Fruit fly (Drosophila melanogaster): Measurements from ENCODE around the gene CG17127.

- TF ChIP-seq CG17806 (tag; optimal IDR thresholded peaks at IDR 0.05) (peak; percentile 3), CG4496 (GFP tag; IDR thresholded peaks at IDR 0.05) (peak; percentile 56; the same call in 2 of the 3 replicates), D1 (tag; optimal IDR thresholded peaks at IDR 0.05) (no peak), CG15710 (tag; optimal IDR thresholded peaks at IDR 0.05) (peak; percentile 5), CG9948 (tag; optimal IDR thresholded peaks at IDR 0.05) (peak; percentile 29)
These were observed 18.6 kb upstream of the CG17127 start for dm6 chr2L:10751879-10752620.

Measured in whole organism, pupa.